Fruit fly (Drosophila melanogaster): ENCODE results near the gene Akap200.
A peak's percentile ranks its signal among the peaks of the same experiment; 100 is the strongest.

The Akap200 gene

DNA sequence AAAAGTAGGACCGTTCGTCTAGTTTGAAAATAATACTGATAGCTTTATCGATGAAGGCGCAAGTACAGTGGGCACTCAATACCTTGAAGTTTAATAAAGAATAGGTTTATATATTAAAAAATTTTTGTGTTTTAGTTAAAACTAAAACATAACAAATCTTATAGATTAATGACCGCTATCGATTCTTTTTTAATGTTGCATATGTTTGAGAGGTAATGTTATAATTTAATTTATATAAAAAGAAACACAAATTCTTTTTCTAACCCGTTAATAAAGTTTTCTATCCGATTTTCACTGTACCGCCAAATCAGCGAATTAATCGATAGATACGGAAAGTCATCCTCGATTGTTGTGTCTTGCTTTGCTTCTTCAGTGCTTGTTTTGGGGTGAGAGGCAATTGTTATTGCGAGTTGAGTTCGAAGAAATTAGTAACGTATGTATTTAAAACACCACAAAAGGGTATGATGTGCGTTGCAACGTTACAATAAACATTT, 31.3 kb upstream of the Akap200 start, which contains the start of the genes Dad1 and CG13384 (continued):
- TF ChIP-seq CG10321 (GFP tag; IDR thresholded peaks at IDR 0.05) (peak; percentile 79), Taf1 (GFP tag; IDR thresholded peaks at IDR 0.05) (peak; percentile 83), CG13424 (tag; optimal IDR thresholded peaks at IDR 0.05) (peak; percentile 96), bowl (GFP tag; IDR thresholded peaks at IDR 0.05) (peak; percentile 48; the same call in 1 of the 2 replicates), Xrp1 (GFP tag; IDR thresholded peaks at IDR 0.05) (peak; percentile 94), CG3407 (GFP tag; optimal IDR thresholded peaks at IDR 0.05) (peak; percentile 78), CG3847 (GFP tag; IDR thresholded peaks at IDR 0.05) (peak; percentile 94), inv (GFP tag; IDR thresholded peaks at IDR 0.05; ENCODE audit: partially characterized antibody) (peak; percentile 47; the same call in 1 of the 2 replicates), tap (tag; optimal IDR thresholded peaks at IDR 0.05) (peak; percentile 90), Nf-YB (GFP tag; optimal IDR thresholded peaks at IDR 0.05) (peak; percentile 81), CG2199 (GFP tag; IDR thresholded peaks at IDR 0.05) (0 out of 3 replicates have a peak, but pooled peaks have one; percentile 62), CG8281 (tag; optimal IDR thresholded peaks at IDR 0.05) (peak; percentile 82), tx (GFP tag; optimal IDR thresholded peaks at IDR 0.05) (peak; percentile 45), Neu2 (GFP tag; optimal IDR thresholded peaks at IDR 0.05; ENCODE audit: borderline replicate concordance) (no peak), H2.0 (GFP tag; IDR thresholded peaks at IDR 0.05) (peak; percentile 89), CG34376 (GFP tag; optimal IDR thresholded peaks at IDR 0.05) (peak; percentile 93), insv (GFP tag; optimal IDR thresholded peaks at IDR 0.05) (peak in 1 of 2 experiments; percentile 64), CG2875 (GFP tag; optimal IDR thresholded peaks at IDR 0.05) (peak; percentile 66), dmrt11E (tag; optimal IDR thresholded peaks at IDR 0.05) (peak; percentile 91), chinmo (GFP tag; IDR thresholded peaks at IDR 0.05; ENCODE audit: partially characterized antibody) (no peak), ttk (GFP tag; IDR thresholded peaks at IDR 0.05) (peak; percentile 81), pfk (GFP tag; optimal IDR thresholded peaks at IDR 0.05) (peak; percentile 52), tup (GFP tag; optimal IDR thresholded peaks at IDR 0.05) (peak; percentile 45), chn (GFP tag; optimal IDR thresholded peaks at IDR 0.05) (peak; percentile 68), fd102C (GFP tag; optimal IDR thresholded peaks at IDR 0.05) (peak; percentile 55), CrebB (tag; optimal IDR thresholded peaks at IDR 0.05) (peak; percentile 83), ERR (GFP tag; optimal IDR thresholded peaks at IDR 0.05) (peak; percentile 13), CG17385 (GFP tag; optimal IDR thresholded peaks at IDR 0.05) (peak; percentile 92), Ptx1 (GFP tag; IDR thresholded peaks at IDR 0.05) (peak; percentile 97), trh (GFP tag; optimal IDR thresholded peaks at IDR 0.05) (peak; percentile 78), CG18764 (GFP tag; optimal IDR thresholded peaks at IDR 0.05) (peak; percentile 83), NFAT (GFP tag; IDR thresholded peaks at IDR 0.05) (peak; percentile 81), CG11696 (GFP tag; IDR thresholded peaks at IDR 0.05) (peak; percentile 65), MTF-1 (GFP tag; optimal IDR thresholded peaks at IDR 0.05; ENCODE audit: borderline replicate concordance) (peak; percentile 64), CG8765 (GFP tag; IDR thresholded peaks at IDR 0.05) (peak; percentile 78; the same call in 1 of the 2 replicates), CG4404 (GFP tag; IDR thresholded peaks at IDR 0.05) (peak; percentile 91), CG5245 (GFP tag; optimal IDR thresholded peaks at IDR 0.05) (peak; percentile 79), Fer1 (GFP tag; optimal IDR thresholded peaks at IDR 0.05) (peak; percentile 95), grn (GFP tag; optimal IDR thresholded peaks at IDR 0.05) (peak; percentile 46), abd-A (tag; optimal IDR thresholded peaks at IDR 0.05) (no peak), Doc3 (GFP tag; IDR thresholded peaks at IDR 0.05; ENCODE audit: partially characterized antibody) (peak; percentile 32; the same call in 1 of the 3 replicates), HmgD (GFP tag; optimal IDR thresholded peaks at IDR 0.05) (peak; percentile 0), cas (GFP tag; IDR thresholded peaks at IDR 0.05) (peak; percentile 84), E2f2 (GFP tag; IDR thresholded peaks at IDR 0.05) (peak; percentile 71), Oaz (GFP tag; IDR thresholded peaks at IDR 0.05) (peak; percentile 74), wek (GFP tag; optimal IDR thresholded peaks at IDR 0.05) (peak; percentile 15), grau (tag; optimal IDR thresholded peaks at IDR 0.05) (peak; percentile 100), CG11247 (GFP tag; IDR thresholded peaks at IDR 0.05) (peak; percentile 86), C15 (GFP tag; IDR thresholded peaks at IDR 0.05) (peak; percentile 68; the same call in 1 of the 3 replicates), CG30431 (GFP tag; optimal IDR thresholded peaks at IDR 0.05) (peak; percentile 69)

Data from whole organism, embryonic.